Fruit fly (Drosophila melanogaster) whole organism, embryonic: ENCODE results near the gene Sbds.

Experiments
- CG10147 ChIP-seq: fragments of 200-800 bp; sonication (Bioruptor generic); optimal IDR thresholded peaks from 2 replicates; lab custom pipeline; 2019; ENCODE audit warnings: missing biosample characterization, mild to moderate bottlenecking, missing genetic modification characterization, moderate library complexity
- CG10274 ChIP-seq: fragments of 200-800 bp; sonication (Bioruptor generic); optimal IDR thresholded peaks from 3 replicates; lab custom pipeline; 2017; ENCODE audit warnings: missing biosample characterization, mild to moderate bottlenecking, missing genetic modification characterization
- CG11695 ChIP-seq: fragments of 200-800 bp; sonication (Bioruptor generic); IDR thresholded peaks from 3 replicates; pipeline ENCODE4 v1.3.6; 2022; ENCODE audit warnings: missing biosample characterization, missing genetic modification characterization
- CG14667 ChIP-seq: fragments of 200-800 bp; sonication (Bioruptor generic); IDR thresholded peaks from 2 replicates; pipeline ENCODE4 v1.3.6; 2022; ENCODE audit warnings: missing biosample characterization, missing genetic modification characterization
- CG15514 ChIP-seq: fragments of 200-800 bp; sonication (Bioruptor generic); optimal IDR thresholded peaks from 3 replicates; lab custom pipeline; 2017; ENCODE audit warnings: missing biosample characterization, missing genetic modification characterization, mild to moderate bottlenecking, moderate library complexity, missing genetic modification reagents
- CG16863 ChIP-seq: fragments of 200-800 bp; sonication (Bioruptor generic); optimal IDR thresholded peaks from 3 replicates; lab custom pipeline; 2016; ENCODE audit warnings: missing biosample characterization, missing genetic modification characterization
- CG17359 ChIP-seq: fragments of 200-800 bp; sonication (Bioruptor generic); optimal IDR thresholded peaks from 3 replicates; lab custom pipeline; 2018; ENCODE audit warnings: missing biosample characterization, mild to moderate bottlenecking, missing genetic modification characterization, moderate library complexity
- CG17385 ChIP-seq: fragments of 200-800 bp; sonication (Bioruptor generic); optimal IDR thresholded peaks from 3 replicates; lab custom pipeline; 2018; ENCODE audit warnings: missing biosample characterization, mild to moderate bottlenecking, missing genetic modification characterization
- CG2712 ChIP-seq: fragments of 200-800 bp; optimal IDR thresholded peaks from 3 replicates; lab custom pipeline; 2019; ENCODE audit warnings: missing biosample characterization, mild to moderate bottlenecking, missing genetic modification characterization, moderate library complexity
- CG4282 ChIP-seq: fragments of 200-800 bp; sonication (Bioruptor generic); optimal IDR thresholded peaks from 2 replicates; lab custom pipeline; 2016; ENCODE audit warnings: missing biosample characterization, missing genetic modification characterization
- CG4360 ChIP-seq: fragments of 200-800 bp; sonication (Bioruptor generic); IDR thresholded peaks from 2 replicates; pipeline ENCODE4 v1.3.6; 2022; ENCODE audit warnings: missing biosample characterization, missing genetic modification characterization
- CG5245 ChIP-seq: fragments of 200-800 bp; sonication (Bioruptor generic); optimal IDR thresholded peaks from 3 replicates; lab custom pipeline; 2016; ENCODE audit warnings: missing biosample characterization, missing genetic modification characterization
- CG7271 ChIP-seq: fragments of 200-800 bp; sonication (Bioruptor generic); optimal IDR thresholded peaks from 2 replicates; lab custom pipeline; 2018; ENCODE audit warnings: missing biosample characterization, mild to moderate bottlenecking, missing genetic modification characterization, moderate library complexity
- CG7357 ChIP-seq: fragments of 200-800 bp; sonication (Bioruptor generic); IDR thresholded peaks from 3 replicates; pipeline ENCODE4 v1.3.6; 2022; ENCODE audit warnings: missing biosample characterization, missing genetic modification characterization
- CG7745 ChIP-seq: fragments of 200-800 bp; sonication (Bioruptor generic); optimal IDR thresholded peaks from 2 replicates; lab custom pipeline; 2018; ENCODE audit warnings: missing biosample characterization, mild to moderate bottlenecking, missing genetic modification characterization, moderate library complexity
- CG7928 ChIP-seq: fragments of 200-800 bp; sonication (Bioruptor generic); optimal IDR thresholded peaks from 2 replicates; lab custom pipeline; 2017; ENCODE audit warnings: missing biosample characterization, mild to moderate bottlenecking, missing genetic modification characterization
- CG8359 ChIP-seq: fragments of 200-800 bp; sonication (Bioruptor generic); optimal IDR thresholded peaks from 2 replicates; lab custom pipeline; 2017; ENCODE audit warnings: missing biosample characterization, mild to moderate bottlenecking, missing genetic modification characterization, borderline replicate concordance
- Chrac-16 ChIP-seq: fragments of 200-800 bp; sonication (Bioruptor generic); optimal IDR thresholded peaks from 3 replicates; lab custom pipeline; 2016; ENCODE audit warnings: missing biosample characterization, missing genetic modification characterization
- D ChIP-seq, 2 experiments: fragments of 200-800 bp in 1 of 2; fragments of >200 bp in 1 of 2; sonication (Bioruptor generic) in 1 of 2; optimal IDR thresholded peaks; 2 replicates in 1 of 2; 3 replicates in 1 of 2; lab custom pipeline; 2017; ENCODE audit warnings: mild to moderate bottlenecking in 1 of 2, missing biosample characterization in 1 of 2, missing genetic modification characterization in 1 of 2, missing genetic modification reagents in 1 of 2
- D19B ChIP-seq: fragments of 200-800 bp; sonication (Bioruptor generic); optimal IDR thresholded peaks from 2 replicates; lab custom pipeline; 2017; ENCODE audit warnings: missing biosample characterization, mild to moderate bottlenecking, missing genetic modification characterization
- Dll ChIP-seq: fragments of 200-800 bp; sonication (Bioruptor generic); IDR thresholded peaks from 4 replicates; pipeline ENCODE4 v1.3.6; 2022; ENCODE audit warnings: missing biosample characterization, missing genetic modification characterization; ENCODE audit not compliant: partially characterized antibody
- Fer1 ChIP-seq: fragments of 200-800 bp; sonication (Bioruptor generic); optimal IDR thresholded peaks from 2 replicates; lab custom pipeline; 2017; ENCODE audit warnings: missing biosample characterization, mild to moderate bottlenecking, missing genetic modification characterization
- Hr78 ChIP-seq, 2 experiments: fragments of 200-800 bp in 1 of 2; fragments of >200 bp in 1 of 2; sonication (Bioruptor generic) in 1 of 2; optimal IDR thresholded peaks; 2 replicates each; lab custom pipeline; 2017 to 2019; ENCODE audit warnings: missing biosample characterization in 2 of 2, missing genetic modification characterization in 2 of 2, mild to moderate bottlenecking in 1 of 2, moderate library complexity in 1 of 2
- Xbp1 ChIP-seq: fragments of 200-800 bp; sonication (Bioruptor generic); optimal IDR thresholded peaks from 3 replicates; lab custom pipeline; 2016; ENCODE audit warnings: missing biosample characterization, mild to moderate bottlenecking, missing genetic modification characterization
- ap ChIP-seq: fragments of 200-800 bp; sonication (Bioruptor generic); IDR thresholded peaks from 2 replicates; pipeline ENCODE4 v1.3.6; 2022; ENCODE audit warnings: missing biosample characterization, missing genetic modification characterization
- ato ChIP-seq: fragments of 200-800 bp; sonication (Bioruptor generic); IDR thresholded peaks from 2 replicates; pipeline ENCODE4 v1.3.6; 2022; ENCODE audit warnings: missing biosample characterization, missing genetic modification characterization; ENCODE audit not compliant: partially characterized antibody
- bbx ChIP-seq: fragments of 200-800 bp; sonication (Bioruptor generic); IDR thresholded peaks from 2 replicates; pipeline ENCODE4 v1.3.6; 2022; ENCODE audit warnings: missing biosample characterization, missing genetic modification characterization; ENCODE audit not compliant: partially characterized antibody
- bcd ChIP-seq: fragments of 200-800 bp; sonication (Bioruptor generic); optimal IDR thresholded peaks from 2 replicates; lab custom pipeline; 2017; ENCODE audit warnings: missing biosample characterization, mild to moderate bottlenecking, missing genetic modification characterization
- cad ChIP-seq: fragments of >200 bp; optimal IDR thresholded peaks from 2 replicates; lab custom pipeline; 2017; ENCODE audit warnings: missing biosample characterization, missing genetic modification characterization
- cg ChIP-seq: fragments of 200-800 bp; sonication (Bioruptor generic); optimal IDR thresholded peaks from 3 replicates; lab custom pipeline; 2019; ENCODE audit warnings: missing biosample characterization, mild to moderate bottlenecking, missing genetic modification characterization, moderate library complexity
- chn ChIP-seq: fragments of 200-800 bp; sonication (Bioruptor generic); optimal IDR thresholded peaks from 2 replicates; lab custom pipeline; 2016; ENCODE audit warnings: missing biosample characterization, missing genetic modification characterization
- crp ChIP-seq, 2 experiments: fragments of 200-800 bp; sonication (Bioruptor generic); optimal IDR thresholded peaks; 2 replicates in 1 of 2; 3 replicates in 1 of 2; lab custom pipeline; 2017; ENCODE audit warnings: missing biosample characterization in 2 of 2, missing genetic modification characterization in 2 of 2, mild to moderate bottlenecking in 1 of 2, moderate library complexity in 1 of 2
- disco-r ChIP-seq: fragments of 200-800 bp; sonication (Bioruptor generic); optimal IDR thresholded peaks from 2 replicates; lab custom pipeline; 2016; ENCODE audit warnings: missing biosample characterization, missing genetic modification characterization
- dmrt11E ChIP-seq: fragments of 200-800 bp; sonication (Bioruptor generic); optimal IDR thresholded peaks from 3 replicates; lab custom pipeline; 2018; ENCODE audit warnings: missing biosample characterization, mild to moderate bottlenecking, missing genetic modification characterization, moderate library complexity
- dysf ChIP-seq: fragments of 200-800 bp; sonication (Bioruptor generic); IDR thresholded peaks from 3 replicates; pipeline ENCODE4 v1.3.6; 2022; ENCODE audit warnings: missing biosample characterization, missing genetic modification characterization
- grn ChIP-seq: fragments of 200-800 bp; sonication (Bioruptor generic); optimal IDR thresholded peaks from 3 replicates; lab custom pipeline; 2017; ENCODE audit warnings: missing biosample characterization, missing genetic modification characterization
- hkb ChIP-seq, 2 experiments: fragments of 200-800 bp in 1 of 2; fragments of >200 bp in 1 of 2; sonication (Bioruptor generic) in 1 of 2; IDR thresholded peaks in 1 of 2; optimal IDR thresholded peaks in 1 of 2; 2 replicates each; pipeline versions ENCODE4 v1.3.6 to Lab custom; 2017 to 2022; ENCODE audit warnings: missing biosample characterization in 1 of 2, missing genetic modification characterization in 1 of 2
- jing ChIP-seq: fragments of 200-800 bp; sonication (Bioruptor generic); optimal IDR thresholded peaks from 2 replicates; lab custom pipeline; 2018; ENCODE audit warnings: missing biosample characterization, mild to moderate bottlenecking, missing genetic modification characterization
- knrl ChIP-seq: fragments of 200-800 bp; sonication (Bioruptor generic); IDR thresholded peaks from 3 replicates; pipeline ENCODE4 v1.3.6; 2022; ENCODE audit warnings: missing biosample characterization, missing genetic modification characterization; ENCODE audit not compliant: partially characterized antibody
- oc ChIP-seq: fragments of 200-800 bp; sonication (Bioruptor generic); optimal IDR thresholded peaks from 2 replicates; lab custom pipeline; 2018; ENCODE audit warnings: missing biosample characterization, mild to moderate bottlenecking, missing genetic modification characterization, moderate library complexity
- pfk ChIP-seq: fragments of 200-800 bp; sonication (Bioruptor generic); optimal IDR thresholded peaks from 2 replicates; lab custom pipeline; 2018; ENCODE audit warnings: missing biosample characterization, mild to moderate bottlenecking, missing genetic modification characterization, moderate library complexity
- prd ChIP-seq, 3 experiments: fragments of >200 bp in 2 of 3; fragments of 200-800 bp in 1 of 3; sonication (Bioruptor generic) in 1 of 3; optimal IDR thresholded peaks in 2 of 3; IDR thresholded peaks in 1 of 3; 2 replicates in 2 of 3; 3 replicates in 1 of 3; pipeline versions ENCODE4 v1.3.6 to Lab custom; 2017 to 2022; ENCODE audit warnings: missing biosample characterization in 1 of 3, missing genetic modification characterization in 1 of 3
- ranshi ChIP-seq: fragments of 200-800 bp; sonication (Bioruptor generic); IDR thresholded peaks from 2 replicates; pipeline ENCODE4 v1.3.6; 2022; ENCODE audit warnings: missing biosample characterization, missing genetic modification characterization
- salm ChIP-seq: fragments of 200-800 bp; sonication (Bioruptor generic); optimal IDR thresholded peaks from 2 replicates; lab custom pipeline; 2018; ENCODE audit warnings: missing biosample characterization, mild to moderate bottlenecking, missing genetic modification characterization
- sens ChIP-seq: fragments of 200-800 bp; sonication (Bioruptor generic); peaks from one replicate; lab custom pipeline; 2016; ENCODE audit warnings: missing biosample characterization, missing genetic modification characterization
- slp2 ChIP-seq: fragments of 200-800 bp; sonication (Bioruptor generic); optimal IDR thresholded peaks from 2 replicates; lab custom pipeline; 2016; ENCODE audit warnings: missing biosample characterization, missing genetic modification characterization
- so ChIP-seq: fragments of 200-800 bp; sonication (Bioruptor generic); IDR thresholded peaks from 3 replicates; pipeline ENCODE4 v1.3.6; 2022; ENCODE audit warnings: missing biosample characterization, missing genetic modification characterization
- twi ChIP-seq: fragments of 200-800 bp; optimal IDR thresholded peaks from 2 replicates; lab custom pipeline; 2019; ENCODE audit warnings: missing biosample characterization, mild to moderate bottlenecking, missing genetic modification characterization, moderate library complexity

Gene Sbds

dm6 chr3L:6742974-6743345, 9.8 kb upstream of the Sbds start, which contains the start of gene dikar (continued):
- no peak for TF ChIP-seq CG7745
- no peak for TF ChIP-seq twi (tag; lab: Kevin White, UChicago)
- no peak for TF ChIP-seq cad (GFP tag; lab: Kevin White, UChicago)
- no peak for TF ChIP-seq D19B
- TF ChIP-seq knrl (GFP tag; lab: Robert Waterston, UW), result peak; percentile 87
- TF ChIP-seq CG8359 (GFP tag; lab: Kevin White, UChicago), result no peak
- no peak for TF ChIP-seq CG17359 (tag; lab: Kevin White, UChicago)
- TF ChIP-seq prd (optimal IDR thresholded peaks at IDR 0.05; lab: Kevin White, UChicago), result no peak
- peak; percentile 77 for TF ChIP-seq prd (GFP tag; IDR thresholded peaks at IDR 0.05; lab: Robert Waterston, UW)
- no peak for TF ChIP-seq salm (tag; lab: Kevin White, UChicago)
- TF ChIP-seq Xbp1, result peak; percentile 65
- TF ChIP-seq CG16863 (GFP tag; lab: Kevin White, UChicago), result no peak
- no peak for TF ChIP-seq disco-r (GFP tag; lab: Kevin White, UChicago)
- TF ChIP-seq CG10274, result no peak
- 0 out of 3 replicates have a peak, but pooled peaks have one; percentile 18 for TF ChIP-seq CG11695 (GFP tag; lab: Robert Waterston, UW)
- peak; percentile 65 for TF ChIP-seq sens (GFP tag; lab: Kevin White, UChicago)
- no peak for TF ChIP-seq oc
- TF ChIP-seq bbx (GFP tag; lab: Robert Waterston, UW), result peak; percentile 86
- no peak for TF ChIP-seq slp2 (GFP tag; lab: Kevin White, UChicago)
- peak; percentile 26 for TF ChIP-seq CG15514 (GFP tag; lab: Kevin White, UChicago)
- no peak for TF ChIP-seq CG10147
- no peak for TF ChIP-seq cg (GFP tag; lab: Kevin White, UChicago)
- TF ChIP-seq jing (GFP tag; lab: Kevin White, UChicago), result no peak
- peak; percentile 43 for TF ChIP-seq chn (GFP tag; lab: Kevin White, UChicago)
- no peak for TF ChIP-seq CG7271 (tag; lab: Kevin White, UChicago)
- peak; percentile 74 for TF ChIP-seq Dll (GFP tag; lab: Robert Waterston, UW)
- TF ChIP-seq ato (GFP tag; lab: Robert Waterston, UW), result peak; percentile 66
- TF ChIP-seq CG17385 (GFP tag; lab: Kevin White, UChicago), result no peak
- peak; percentile 58 for TF ChIP-seq dmrt11E (tag; lab: Kevin White, UChicago)
- TF ChIP-seq Fer1 (GFP tag; lab: Kevin White, UChicago), result peak; percentile 31
- no peak for TF ChIP-seq Hr78 (GFP tag; optimal IDR thresholded peaks at IDR 0.05; lab: Kevin White, UChicago)
- peak; percentile 37 for TF ChIP-seq CG2712 (tag; lab: Kevin White, UChicago)
- no peak for TF ChIP-seq grn (GFP tag; lab: Kevin White, UChicago)
- TF ChIP-seq CG4360 (GFP tag; lab: Robert Waterston, UW), result no peak
- peak; percentile 44; the same call in 1 of the 3 replicates for TF ChIP-seq dysf (GFP tag; lab: Robert Waterston, UW)
- peak; percentile 41 for TF ChIP-seq bcd (GFP tag; lab: Kevin White, UChicago)
- no peak for TF ChIP-seq CG5245 (GFP tag; lab: Kevin White, UChicago)
- no peak for TF ChIP-seq hkb (optimal IDR thresholded peaks at IDR 0.05; lab: Kevin White, UChicago)
- 0 out of 2 replicates have a peak, but pooled peaks have one; percentile 27 for TF ChIP-seq hkb (GFP tag; IDR thresholded peaks at IDR 0.05; lab: Robert Waterston, UW)
- peak; percentile 44 for TF ChIP-seq Chrac-16 (GFP tag; lab: Kevin White, UChicago)
- no peak for TF ChIP-seq CG4282 (GFP tag; lab: Kevin White, UChicago)
- TF ChIP-seq CG7928 (GFP tag; lab: Kevin White, UChicago), result no peak
- no peak for TF ChIP-seq so (GFP tag; lab: Robert Waterston, UW)
- TF ChIP-seq pfk (GFP tag; lab: Kevin White, UChicago), result no peak
- TF ChIP-seq ap (GFP tag; lab: Robert Waterston, UW), result no peak
- no peak; the same call in 1 of the 2 replicates for TF ChIP-seq ranshi
- TF ChIP-seq CG7357, result no peak
- no peak for TF ChIP-seq D (optimal IDR thresholded peaks at IDR 0.05; lab: Kevin White, UChicago)
- no peak for TF ChIP-seq D (GFP tag; optimal IDR thresholded peaks at IDR 0.05; lab: Kevin White, UChicago)
- TF ChIP-seq crp (GFP tag; optimal IDR thresholded peaks at IDR 0.05; lab: Kevin White, UChicago), result no peak
- TF ChIP-seq CG14667, result peak; percentile 41; the same call in 1 of the 2 replicates
